Worm (Caenorhabditis elegans) whole organism, L1 larva: ENCODE data around the gene clik-2.

ENCODE experiments used
- F16B12.6 ChIP-seq: fragments of 150-350 bp; optimal IDR thresholded peaks from 2 replicates; lab custom pipeline; 2014; ENCODE audit warnings: missing biosample characterization, missing genetic modification characterization
- ama-1 ChIP-seq: fragments of 150-350 bp; optimal IDR thresholded peaks from 2 replicates; lab custom pipeline; 2014
- blmp-1 ChIP-seq: fragments of 150-350 bp; optimal IDR thresholded peaks from 2 replicates; lab custom pipeline; 2014; ENCODE audit warnings: missing biosample characterization, missing genetic modification characterization
- ceh-8 ChIP-seq: fragments of 200-800 bp; sonication (Bioruptor generic); optimal IDR thresholded peaks from 2 replicates; lab custom pipeline; 2018; ENCODE audit warnings: mild to moderate bottlenecking, missing genetic modification characterization, moderate library complexity, missing compliant biosample characterization
- dsc-1 ChIP-seq: sonication (generic microtip); optimal IDR thresholded peaks from 2 replicates; lab custom pipeline; 2016; ENCODE audit warnings: mild to moderate bottlenecking, missing genetic modification characterization, missing compliant biosample characterization
- efl-1 ChIP-seq, 4 experiments: fragments of 150-350 bp; optimal IDR thresholded peaks in 3 of 4; peaks in 1 of 4; 1 replicate in 1 of 4; 2 replicates in 3 of 4; lab custom pipeline; 2014; ENCODE audit warnings: missing biosample characterization in 2 of 4, missing genetic modification characterization in 2 of 4, missing genetic modification reagents in 2 of 4
- egl-13 ChIP-seq: sonication (generic microtip); optimal IDR thresholded peaks from 2 replicates; lab custom pipeline; 2016; ENCODE audit warnings: missing genotype, missing genetic modification reagents, missing genetic modification characterization, missing compliant biosample characterization
- elt-2 ChIP-seq: sonication (generic microtip); optimal IDR thresholded peaks from 2 replicates; lab custom pipeline; 2016; ENCODE audit warnings: missing genetic modification characterization, mild to moderate bottlenecking, inconsistent platforms, missing compliant biosample characterization, missing genetic modification reagents
- elt-3 ChIP-seq, 6 experiments: fragments of 150-350 bp in 1 of 6; sonication (generic microtip); optimal IDR thresholded peaks; 2 replicates each; lab custom pipeline; 2017 to 2018; ENCODE audit warnings: missing biosample characterization in 6 of 6, missing genetic modification characterization in 6 of 6, inconsistent platforms in 1 of 6
- fkh-10 ChIP-seq: sonication (generic microtip); optimal IDR thresholded peaks from 2 replicates; lab custom pipeline; 2017; ENCODE audit warnings: missing biosample characterization, missing genetic modification reagents, missing genetic modification characterization
- hlh-17 ChIP-seq: fragments of 200-800 bp; sonication (Bioruptor generic); optimal IDR thresholded peaks from 2 replicates; lab custom pipeline; 2018; ENCODE audit warnings: missing genetic modification characterization, mild to moderate bottlenecking, missing compliant biosample characterization, moderate library complexity, borderline replicate concordance
- hpl-2 ChIP-seq: fragments of 150-350 bp; optimal IDR thresholded peaks from 2 replicates; lab custom pipeline; 2014; ENCODE audit warnings: missing biosample characterization, missing genetic modification reagents, missing genetic modification characterization
- isw-1 ChIP-seq: fragments of 200-800 bp; sonication (Bioruptor generic); IDR thresholded peaks from 2 replicates; pipeline ENCODE4 v1.3.6; 2022; ENCODE audit warnings: missing genetic modification characterization, missing compliant biosample characterization
- jun-1 ChIP-seq: fragments of 150-350 bp; optimal IDR thresholded peaks from 2 replicates; lab custom pipeline; 2014; ENCODE audit warnings: missing biosample characterization, missing genetic modification reagents, missing genetic modification characterization
- lin-14 ChIP-seq: fragments of 200-800 bp; sonication (Bioruptor generic); optimal IDR thresholded peaks from 2 replicates; lab custom pipeline; 2018; ENCODE audit warnings: mild to moderate bottlenecking, missing genetic modification characterization, moderate library complexity, missing compliant biosample characterization
- lin-15B ChIP-seq: fragments of 150-350 bp; sonication (generic microtip); optimal IDR thresholded peaks from 3 replicates; lab custom pipeline; 2014; ENCODE audit warnings: missing biosample characterization, missing genetic modification characterization
- lin-35 ChIP-seq, 2 experiments: fragments of 150-350 bp; optimal IDR thresholded peaks; 2 replicates each; lab custom pipeline; 2014; ENCODE audit warnings: missing biosample characterization in 2 of 2, missing genetic modification characterization in 2 of 2, missing genetic modification reagents in 2 of 2
- lir-3 ChIP-seq: sonication (generic microtip); optimal IDR thresholded peaks from 2 replicates; lab custom pipeline; 2016; ENCODE audit warnings: mild to moderate bottlenecking, missing genetic modification characterization, moderate library complexity, missing compliant biosample characterization; ENCODE audit not compliant: poor library complexity
- lsy-2 ChIP-seq, 2 experiments: fragments of 150-350 bp; optimal IDR thresholded peaks; 2 replicates each; lab custom pipeline; 2014; ENCODE audit warnings: missing biosample characterization in 2 of 2, missing genetic modification characterization in 2 of 2
- mab-9 ChIP-seq: fragments of 200-800 bp; sonication (Bioruptor generic); IDR thresholded peaks from 2 replicates; pipeline ENCODE4 v1.3.6; 2022; ENCODE audit warnings: missing genetic modification reagents, missing genetic modification characterization, missing compliant biosample characterization
- mdl-1 ChIP-seq, 2 experiments: fragments of 150-350 bp; optimal IDR thresholded peaks; 2 replicates each; lab custom pipeline; 2014 to 2017; ENCODE audit warnings: missing biosample characterization in 2 of 2, missing genetic modification characterization in 2 of 2, inconsistent platforms in 1 of 2
- mef-2 ChIP-seq: fragments of 150-350 bp; optimal IDR thresholded peaks from 2 replicates; lab custom pipeline; 2014; ENCODE audit warnings: missing biosample characterization, missing genetic modification characterization
- nhr-12 ChIP-seq: sonication (generic microtip); optimal IDR thresholded peaks from 2 replicates; lab custom pipeline; 2017; ENCODE audit warnings: missing biosample characterization, missing genetic modification characterization
- nhr-19 ChIP-seq: fragments of 200-800 bp; sonication (Bioruptor generic); conservative IDR thresholded peaks from 2 replicates; pipeline ENCODE4 v1.3.6; 2022; ENCODE audit warnings: missing genetic modification characterization, missing compliant biosample characterization
- nhr-20 ChIP-seq: sonication (generic microtip); optimal IDR thresholded peaks from 2 replicates; lab custom pipeline; 2016; ENCODE audit warnings: mild to moderate bottlenecking, missing genetic modification characterization, missing compliant biosample characterization
- nhr-237 ChIP-seq: fragments of 150-350 bp; optimal IDR thresholded peaks from 2 replicates; lab custom pipeline; 2014; ENCODE audit warnings: missing biosample characterization, missing genetic modification characterization
- nhr-71 ChIP-seq: sonication (generic microtip); optimal IDR thresholded peaks from 2 replicates; lab custom pipeline; 2016; ENCODE audit warnings: mild to moderate bottlenecking, missing genetic modification characterization, moderate library complexity, missing compliant biosample characterization
- nhr-77 ChIP-seq: fragments of 150-350 bp; optimal IDR thresholded peaks from 2 replicates; lab custom pipeline; 2014; ENCODE audit warnings: missing biosample characterization, missing genetic modification characterization
- nhr-85 ChIP-seq: sonication (generic microtip); peaks from one replicate; lab custom pipeline; 2016; ENCODE audit warnings: missing genetic modification characterization, inconsistent platforms, missing compliant biosample characterization
- nhr-90 ChIP-seq: sonication (generic microtip); optimal IDR thresholded peaks from 2 replicates; lab custom pipeline; 2016; ENCODE audit warnings: mild to moderate bottlenecking, missing genetic modification characterization, missing compliant biosample characterization; ENCODE audit not compliant: poor library complexity
- pag-3 ChIP-seq: sonication (generic microtip); optimal IDR thresholded peaks from 2 replicates; lab custom pipeline; 2017; ENCODE audit warnings: missing genetic modification characterization, mild to moderate bottlenecking, missing compliant biosample characterization, antibody characterized with exemption, borderline replicate concordance; ENCODE audit not compliant: insufficient read depth
- pax-3 ChIP-seq: fragments of 200-800 bp; sonication (Bioruptor generic); optimal IDR thresholded peaks from 2 replicates; lab custom pipeline; 2018; ENCODE audit warnings: mild to moderate bottlenecking, missing genetic modification characterization, moderate library complexity, missing compliant biosample characterization
- snu-23 ChIP-seq: sonication (generic microtip); optimal IDR thresholded peaks from 2 replicates; lab custom pipeline; 2016; ENCODE audit warnings: missing genetic modification characterization, missing compliant biosample characterization
- sptf-1 ChIP-seq: fragments of 150-350 bp; optimal IDR thresholded peaks from 2 replicates; lab custom pipeline; 2014; ENCODE audit warnings: missing biosample characterization, missing genetic modification characterization
- sup-37 ChIP-seq: fragments of 200-800 bp; sonication (Bioruptor generic); optimal IDR thresholded peaks from 2 replicates; lab custom pipeline; 2018; ENCODE audit warnings: mild to moderate bottlenecking, missing genetic modification characterization, missing compliant biosample characterization
- tlp-1 ChIP-seq: fragments of 150-350 bp; optimal IDR thresholded peaks from 2 replicates; lab custom pipeline; 2014; ENCODE audit warnings: missing biosample characterization, missing genetic modification characterization
- zag-1 ChIP-seq: fragments of 150-350 bp; optimal IDR thresholded peaks from 2 replicates; lab custom pipeline; 2014; ENCODE audit warnings: missing biosample characterization, missing genetic modification characterization
- zip-4 ChIP-seq: fragments of 200-800 bp; sonication (Bioruptor generic); optimal IDR thresholded peaks from 2 replicates; lab custom pipeline; 2018; ENCODE audit warnings: mild to moderate bottlenecking, missing genetic modification characterization, moderate library complexity, missing compliant biosample characterization
- ztf-4 ChIP-seq: fragments of 150-350 bp; optimal IDR thresholded peaks from 2 replicates; lab custom pipeline; 2014; ENCODE audit warnings: missing biosample characterization, missing genetic modification characterization

clik-2 gene

ce11 chrX:7726351-7726750 lies 37.3 kb upstream of the clik-2 start:
- no peak for TF ChIP-seq sup-37 (GFP tag; lab: Kevin White, UChicago)
- peak; percentile 12 for TF ChIP-seq nhr-90 (tag; lab: Kevin White, UChicago)
- no peak for TF ChIP-seq efl-1 (optimal IDR thresholded peaks at IDR 0.05; lab: Kevin White, UChicago)
- peak in 1 of 2 experiments; percentile 90 for TF ChIP-seq efl-1 (GFP tag; optimal IDR thresholded peaks at IDR 0.05 in 1 of 2; lab: Kevin White, UChicago)
- TF ChIP-seq, all 84 proteins: peak for 2

- TF ChIP-seq lin-35 (GFP tag; optimal IDR thresholded peaks at IDR 0.05; lab: Kevin White, UChicago) (peak in 1 of 2 experiments; percentile 41), lin-15B (tag; lab: Kevin White, UChicago) (no peak), tlp-1 (tag; lab: Kevin White, UChicago) (peak; percentile 63), nhr-77 (tag; lab: Kevin White, UChicago) (no peak), isw-1 (no peak), lin-14 (GFP tag; lab: Kevin White, UChicago) (peak; percentile 22), elt-2 (tag; lab: Kevin White, UChicago) (peak; percentile 99), nhr-85 (tag; lab: Kevin White, UChicago) (no peak), nhr-20 (peak; percentile 48), jun-1 (tag; lab: Kevin White, UChicago) (peak; percentile 30), nhr-19 (GFP tag; lab: Robert Waterston, UW) (peak; percentile 29), lsy-2 (tag; optimal IDR thresholded peaks at IDR 0.05; lab: Kevin White, UChicago) (no peak), nhr-90 (tag; lab: Kevin White, UChicago) (peak; percentile 1), nhr-71 (tag; lab: Kevin White, UChicago) (peak; percentile 49), lir-3 (tag; lab: Kevin White, UChicago) (peak; percentile 19)
- TF ChIP-seq, all 84 proteins: peak for 10
These were observed 36.6 kb upstream of the clik-2 start, which contains the start of gene spp-14 for ce11 chrX:7725615-7726014. Gene spp-14 (plus strand): TSS chrX:7725979.

ce11 chrX:7724099-7724498 lies 35.1 kb upstream of the clik-2 start:
- TF ChIP-seq ztf-4 (tag; lab: Kevin White, UChicago) (no peak), elt-3 (tag; optimal IDR thresholded peaks at IDR 0.05; lab: Kevin White, UChicago) (no peak), ama-1 (lab: Kevin White, UChicago) (no peak), mdl-1 (tag; optimal IDR thresholded peaks at IDR 0.05; lab: Kevin White, UChicago) (no peak), sptf-1 (no peak), snu-23 (GFP tag; lab: Kevin White, UChicago) (no peak), mab-9 (GFP tag; lab: Robert Waterston, UW) (no peak)

ce11 chrX:7720565-7720964 lies 31.5 kb upstream of the clik-2 start:
- peak; percentile 77 for TF ChIP-seq dsc-1 (tag; lab: Kevin White, UChicago)
- no peak for TF ChIP-seq pag-3 (tag; lab: Kevin White, UChicago)

- TF ChIP-seq lsy-2 (tag; optimal IDR thresholded peaks at IDR 0.05; lab: Kevin White, UChicago) (no peak), zag-1 (tag; lab: Kevin White, UChicago) (no peak), mdl-1 (tag; optimal IDR thresholded peaks at IDR 0.05; lab: Kevin White, UChicago) (no peak)
- TF ChIP-seq, all 84 proteins: peak for 0
These were observed 30.0 kb upstream of the clik-2 start, which contains the start of gene K09F5.6 for ce11 chrX:7718972-7719371. Gene K09F5.6 (plus strand): TSS chrX:7719272.

- no peak for TF ChIP-seq blmp-1 (tag; lab: Kevin White, UChicago)
- peak; percentile 17 for TF ChIP-seq dsc-1 (tag; lab: Kevin White, UChicago)
- peak; percentile 38 for TF ChIP-seq nhr-20
- no peak for TF ChIP-seq fkh-10 (GFP tag; lab: Kevin White, UChicago)
- no peak for TF ChIP-seq zip-4 (GFP tag; lab: Kevin White, UChicago)
- no peak for TF ChIP-seq egl-13 (tag; lab: Kevin White, UChicago)
- no peak for TF ChIP-seq pax-3 (tag; lab: Kevin White, UChicago)
- TF ChIP-seq lsy-2 (tag; optimal IDR thresholded peaks at IDR 0.05; lab: Kevin White, UChicago) = peak in 1 of 2 experiments; percentile 41
- TF ChIP-seq lin-14 (GFP tag; lab: Kevin White, UChicago) = peak; percentile 78
- TF ChIP-seq nhr-12 (tag; lab: Kevin White, UChicago) = no peak
- TF ChIP-seq mef-2 (tag; lab: Kevin White, UChicago) = no peak
- TF ChIP-seq F16B12.6 (tag; lab: Kevin White, UChicago) = no peak
- TF ChIP-seq hpl-2 (GFP tag; lab: Kevin White, UChicago) = no peak
- TF ChIP-seq mdl-1 (tag; optimal IDR thresholded peaks at IDR 0.05; lab: Kevin White, UChicago) = peak in 1 of 2 experiments; percentile 25
- TF ChIP-seq hlh-17 (GFP tag; lab: Kevin White, UChicago) = no peak
- TF ChIP-seq efl-1 (optimal IDR thresholded peaks at IDR 0.05; lab: Kevin White, UChicago) = no peak
- no peak for TF ChIP-seq efl-1 (GFP tag; optimal IDR thresholded peaks at IDR 0.05 in 1 of 2; lab: Kevin White, UChicago)
- TF ChIP-seq ztf-4 (tag; lab: Kevin White, UChicago) = no peak
- no peak for TF ChIP-seq ceh-8
- no peak for TF ChIP-seq nhr-237 (tag; lab: Kevin White, UChicago)
- peak; percentile 52 for TF ChIP-seq nhr-19 (GFP tag; lab: Robert Waterston, UW)
- TF ChIP-seq tlp-1 (tag; lab: Kevin White, UChicago) = no peak
These were observed 26.4 kb upstream of the clik-2 start for ce11 chrX:7715463-7715862.
